Worm (Caenorhabditis elegans): ENCODE results near the gene lin-29.

DNA sequence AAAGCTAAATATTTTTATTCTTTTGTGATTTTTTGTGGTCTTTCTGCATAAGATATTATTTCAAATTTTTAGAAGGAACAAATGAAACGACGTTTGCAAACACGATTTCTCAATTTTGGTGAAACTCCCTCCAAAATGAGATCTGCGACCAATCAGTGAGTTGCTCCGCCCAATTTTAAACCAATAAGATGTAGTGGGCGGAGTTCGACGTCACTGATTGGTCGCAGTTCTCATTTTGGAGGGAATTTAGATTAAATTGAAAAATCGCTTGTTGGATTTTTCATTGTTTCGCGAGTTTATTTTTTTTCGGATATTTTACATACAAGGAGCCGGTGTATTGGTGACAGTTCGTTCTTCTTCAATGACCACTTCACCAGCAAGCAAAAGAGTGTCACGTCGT lies 24.6 kb downstream of the lin-29 start:
- TF ChIP-seq him-1 (tag; optimal IDR thresholded peaks at IDR 0.05) (no peak), W03F9.2 (tag; optimal IDR thresholded peaks at IDR 0.05) (no peak), dao-5 (tag; optimal IDR thresholded peaks at IDR 0.05) (no peak)

Measured in whole organism, L4/young adult.